Worm (Caenorhabditis elegans): ENCODE measurements around the gene nrfl-1.

Gene nrfl-1

DNA sequence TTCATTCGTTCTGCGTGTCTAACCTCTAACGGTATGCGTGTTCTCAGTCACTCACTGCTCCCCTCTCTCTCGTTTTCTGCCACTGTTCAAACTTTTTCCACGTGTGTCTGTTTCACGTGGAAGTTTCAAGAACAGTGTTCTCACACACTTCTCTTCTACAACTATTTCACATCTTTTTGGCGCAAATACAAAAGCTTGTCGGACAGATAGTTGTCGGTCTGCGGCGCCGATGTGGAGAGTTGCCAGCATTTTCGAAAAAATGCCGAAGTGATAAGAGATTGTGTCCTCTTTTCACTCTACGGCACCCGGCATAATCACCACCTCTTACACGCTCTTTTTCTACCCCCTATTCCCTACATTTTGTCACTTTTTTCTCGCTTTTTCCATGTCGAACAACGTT, 544 bp upstream of the nrfl-1 start:
- TF ChIP-seq elt-2 (tag; optimal IDR thresholded peaks at IDR 0.05) = no peak
- no peak for TF ChIP-seq ceh-30 (tag; optimal IDR thresholded peaks at IDR 0.05)
- no peak for TF ChIP-seq C38D4.7 (GFP tag; optimal IDR thresholded peaks at IDR 0.05)
- TF ChIP-seq nhr-11 (tag; optimal IDR thresholded peaks at IDR 0.05) = no peak
- TF ChIP-seq odd-2 (tag; optimal IDR thresholded peaks at IDR 0.05) = no peak
- TF ChIP-seq C08G9.2 (tag; optimal IDR thresholded peaks at IDR 0.05) = no peak
- TF ChIP-seq sox-4 (tag; optimal IDR thresholded peaks at IDR 0.05) = no peak
- no peak for TF ChIP-seq pax-1 (tag; optimal IDR thresholded peaks at IDR 0.05)
- no peak for TF ChIP-seq zip-5 (tag; optimal IDR thresholded peaks at IDR 0.05)
- TF ChIP-seq pros-1 (tag; optimal IDR thresholded peaks at IDR 0.05) = no peak
- TF ChIP-seq dve-1 (tag; optimal IDR thresholded peaks at IDR 0.05) = no peak
- TF ChIP-seq hlh-15 (tag; optimal IDR thresholded peaks at IDR 0.05) = no peak
- no peak for TF ChIP-seq unc-86 (tag; optimal IDR thresholded peaks at IDR 0.05)
- TF ChIP-seq ahr-1 (tag; optimal IDR thresholded peaks at IDR 0.05) = no peak
- no peak for TF ChIP-seq ztf-16 (tag; optimal IDR thresholded peaks at IDR 0.05)
- no peak for TF ChIP-seq tbx-2 (tag; optimal IDR thresholded peaks at IDR 0.05)
- TF ChIP-seq fax-1 (tag; optimal IDR thresholded peaks at IDR 0.05) = no peak
- no peak for TF ChIP-seq ceh-22 (tag; optimal IDR thresholded peaks at IDR 0.05)
- TF ChIP-seq rnt-1 (tag; optimal IDR thresholded peaks at IDR 0.05) = no peak

DNA sequence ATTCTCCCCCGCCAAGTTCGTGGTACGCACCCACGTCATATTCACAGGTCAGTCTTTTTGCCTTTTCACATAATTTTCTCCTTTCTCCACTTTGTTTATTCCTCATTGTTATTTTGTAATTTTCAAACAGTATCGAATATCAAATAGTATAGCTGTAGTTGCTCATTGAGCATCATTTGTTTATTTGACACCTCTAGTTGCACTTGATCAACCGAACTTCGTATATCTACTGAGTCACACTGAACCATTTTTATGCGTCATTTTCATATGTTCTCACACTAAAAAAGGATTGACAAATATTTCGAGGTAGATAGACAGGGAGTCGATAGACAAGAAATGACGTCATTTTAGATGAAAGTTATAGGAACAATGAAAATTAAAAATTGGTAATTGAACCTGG, 1.3 kb downstream of the nrfl-1 start:
- TF ChIP-seq pros-1 (tag; optimal IDR thresholded peaks at IDR 0.05) (no peak), ceh-18 (tag; optimal IDR thresholded peaks at IDR 0.05) (no peak), fkh-10 (GFP tag; optimal IDR thresholded peaks at IDR 0.05) (no peak), hlh-13 (GFP tag; optimal IDR thresholded peaks at IDR 0.05) (no peak), ceh-30 (tag; optimal IDR thresholded peaks at IDR 0.05) (no peak), elt-4 (tag; optimal IDR thresholded peaks at IDR 0.05) (no peak), ahr-1 (tag; optimal IDR thresholded peaks at IDR 0.05) (no peak), pha-4 (tag; optimal IDR thresholded peaks at IDR 0.05) (no peak), rnt-1 (tag; optimal IDR thresholded peaks at IDR 0.05) (no peak), K09A11.1 (tag; optimal IDR thresholded peaks at IDR 0.05; ENCODE audit: insufficient read depth) (no peak), pax-1 (tag; optimal IDR thresholded peaks at IDR 0.05) (no peak), hlh-6 (tag; optimal IDR thresholded peaks at IDR 0.05) (no peak), ceh-2 (tag; optimal IDR thresholded peaks at IDR 0.05) (no peak), T23F11.4 (GFP tag; optimal IDR thresholded peaks at IDR 0.05) (no peak), K02D7.2 (tag; optimal IDR thresholded peaks at IDR 0.05) (no peak), hlh-15 (tag; optimal IDR thresholded peaks at IDR 0.05) (no peak), lim-6 (tag; optimal IDR thresholded peaks at IDR 0.05) (no peak)

DNA sequence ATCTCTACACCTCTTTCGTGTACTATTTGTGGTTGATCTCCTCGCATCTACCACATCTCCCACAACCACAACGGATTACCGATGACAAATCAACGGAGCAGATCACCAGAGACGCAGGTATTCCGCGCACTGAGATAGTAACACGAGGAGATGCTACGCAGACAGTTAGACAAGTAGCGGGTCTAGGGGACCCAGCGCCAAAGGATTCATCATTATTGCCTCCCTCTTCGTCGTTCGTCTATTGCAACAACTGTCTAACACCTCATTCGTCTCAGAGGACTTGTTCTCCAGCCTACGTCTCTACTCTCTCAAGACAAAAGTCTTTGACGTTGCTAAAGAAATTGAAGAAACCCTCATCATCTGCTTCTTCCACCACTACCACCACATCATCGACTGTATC, 2.7 kb downstream of the nrfl-1 start:
- TF ChIP-seq ceh-9 (tag; optimal IDR thresholded peaks at IDR 0.05) (no peak), mec-3 (tag; optimal IDR thresholded peaks at IDR 0.05; ENCODE audit: borderline replicate concordance) (no peak), ahr-1 (tag; optimal IDR thresholded peaks at IDR 0.05) (no peak), pha-4 (tag; optimal IDR thresholded peaks at IDR 0.05) (no peak), tbx-2 (tag; optimal IDR thresholded peaks at IDR 0.05) (no peak), ttx-3 (tag; optimal IDR thresholded peaks at IDR 0.05) (no peak), hlh-30 (tag; optimal IDR thresholded peaks at IDR 0.05; ENCODE audit: insufficient read depth) (no peak), ref-2 (tag; optimal IDR thresholded peaks at IDR 0.05) (peak; percentile 31), ceh-6 (GFP tag; optimal IDR thresholded peaks at IDR 0.05) (no peak), sox-2 (GFP tag; IDR thresholded peaks at IDR 0.05) (no peak), unc-3 (GFP tag; conservative IDR thresholded peaks at IDR 0.05) (no peak), unc-3 (tag; optimal IDR thresholded peaks at IDR 0.05) (no peak), dve-1 (tag; optimal IDR thresholded peaks at IDR 0.05) (no peak), ama-1 (optimal IDR thresholded peaks at IDR 0.05) (no peak), gmeb-2 (tag; optimal IDR thresholded peaks at IDR 0.05) (no peak), pha-2 (tag; optimal IDR thresholded peaks at IDR 0.05) (no peak), zip-5 (tag; optimal IDR thresholded peaks at IDR 0.05) (no peak), unc-55 (GFP tag; optimal IDR thresholded peaks at IDR 0.05) (peak; percentile 9), unc-42 (tag; optimal IDR thresholded peaks at IDR 0.05) (no peak), lim-6 (tag; optimal IDR thresholded peaks at IDR 0.05) (no peak), ceh-18 (tag; optimal IDR thresholded peaks at IDR 0.05) (peak; percentile 25), rnt-1 (tag; optimal IDR thresholded peaks at IDR 0.05) (peak; percentile 11), fax-1 (tag; optimal IDR thresholded peaks at IDR 0.05) (no peak), T23F11.4 (GFP tag; optimal IDR thresholded peaks at IDR 0.05) (no peak)
